Worm (Caenorhabditis elegans) whole organism, L4/young adult: Measurements from ENCODE around the gene rgs-3.

Experiments
- W03F9.2 ChIP-seq: fragments of 150-350 bp; optimal IDR thresholded peaks from 2 replicates; lab custom pipeline; 2014; ENCODE audit warnings: missing biosample characterization, missing genetic modification characterization
- dao-5 ChIP-seq: sonication (generic microtip); optimal IDR thresholded peaks from 2 replicates; lab custom pipeline; 2016; ENCODE audit warnings: missing genotype, missing genetic modification characterization, moderate library complexity, missing compliant biosample characterization
- him-1 ChIP-seq: sonication (generic microtip); optimal IDR thresholded peaks from 2 replicates; lab custom pipeline; 2016; ENCODE audit warnings: missing genotype, missing genetic modification reagents, missing genetic modification characterization, missing compliant biosample characterization

The rgs-3 gene

DNA sequence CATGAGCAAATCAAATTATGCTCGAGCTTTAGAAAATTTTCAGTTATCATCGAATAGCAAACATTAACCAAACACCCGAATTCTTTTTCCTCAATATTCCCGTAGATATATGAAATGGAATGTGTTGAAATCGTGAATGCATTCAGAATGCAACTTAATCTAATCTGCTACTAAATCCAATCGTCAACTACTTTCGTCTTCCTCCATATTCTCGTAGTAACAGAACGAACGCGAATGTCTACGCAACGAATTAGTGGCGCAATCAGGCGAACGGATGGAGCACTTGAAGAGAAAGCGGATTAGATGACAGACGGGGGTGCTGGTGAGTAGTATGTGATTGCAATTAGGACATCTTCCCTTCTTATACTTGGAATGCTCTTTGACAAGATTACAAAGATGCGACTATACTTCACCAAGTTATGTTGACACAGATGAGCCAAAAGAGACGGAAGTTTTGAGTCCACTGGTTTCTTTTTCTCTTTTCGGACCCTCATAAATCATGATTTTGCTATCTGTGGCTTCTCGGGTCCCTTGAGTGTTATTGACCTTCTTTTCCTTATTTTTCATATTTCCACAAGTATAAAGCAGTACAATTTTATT lies 14.3 kb downstream of the rgs-3 start:
- TF ChIP-seq W03F9.2 (tag; lab: Kevin White, UChicago) (no peak), him-1 (tag; lab: Kevin White, UChicago) (no peak), dao-5 (tag; lab: Kevin White, UChicago) (no peak)

- TF ChIP-seq W03F9.2 (tag; lab: Kevin White, UChicago) = no peak
- TF ChIP-seq him-1 (tag; lab: Kevin White, UChicago) = no peak
- no peak for TF ChIP-seq dao-5 (tag; lab: Kevin White, UChicago)
Measured at ce11 chrII:6115283-6115682, 15.7 kb downstream of the rgs-3 start.

DNA sequence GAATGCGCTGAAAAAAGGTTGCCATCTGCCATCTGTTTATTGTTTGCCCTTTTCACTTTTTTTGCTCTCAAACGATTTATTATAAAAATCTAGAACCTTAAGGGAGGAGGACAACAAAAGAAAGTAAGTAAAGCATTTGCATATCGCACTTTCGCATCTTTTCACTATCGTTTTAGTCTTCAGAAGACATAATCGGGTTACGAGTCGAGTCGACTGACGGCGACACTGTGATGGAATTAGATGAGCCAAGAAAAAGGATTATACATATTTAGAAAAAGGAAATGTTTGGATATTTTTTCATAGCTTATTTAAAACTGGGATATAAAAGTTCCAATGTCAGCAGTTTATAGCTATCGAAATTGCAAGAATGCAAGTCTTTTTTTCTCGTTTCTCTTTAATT lies 17.1 kb downstream of the rgs-3 start:
- TF ChIP-seq him-1 (tag; lab: Kevin White, UChicago) = no peak
- TF ChIP-seq dao-5 (tag; lab: Kevin White, UChicago) = no peak
- TF ChIP-seq W03F9.2 (tag; lab: Kevin White, UChicago) = no peak

DNA sequence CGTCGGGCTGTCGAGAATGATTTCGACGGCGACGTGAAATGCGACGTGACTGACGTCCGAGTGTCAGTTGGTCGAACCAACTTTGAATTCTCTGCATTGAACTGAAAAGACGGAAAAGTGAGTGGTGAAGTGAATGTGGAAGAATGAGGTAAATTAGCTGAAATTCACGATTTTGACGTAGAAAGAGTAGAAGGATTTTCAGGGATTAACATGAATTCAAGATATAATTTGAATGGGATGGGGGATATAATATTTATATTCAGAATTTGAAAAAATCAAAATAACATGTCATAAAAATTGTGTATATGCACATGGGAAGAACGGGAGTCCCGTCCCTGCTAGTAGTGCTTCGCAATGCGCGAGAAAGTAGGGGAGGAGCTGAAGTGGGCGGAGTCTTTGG lies 18.6 kb downstream of the rgs-3 start, which contains the start of gene C29H12.6:
TSS of gene C29H12.6 (minus strand) at position 101 of the 400 bp plus-strand sequence.
- TF ChIP-seq dao-5 (tag; lab: Kevin White, UChicago) (no peak), W03F9.2 (tag; lab: Kevin White, UChicago) (no peak), him-1 (tag; lab: Kevin White, UChicago) (no peak)

- no peak for TF ChIP-seq dao-5 (tag; lab: Kevin White, UChicago)
- TF ChIP-seq him-1 (tag; lab: Kevin White, UChicago) = no peak
- TF ChIP-seq W03F9.2 (tag; lab: Kevin White, UChicago) = no peak
Measured at ce11 chrII:6120548-6120947, 20.9 kb downstream of the rgs-3 start.

DNA sequence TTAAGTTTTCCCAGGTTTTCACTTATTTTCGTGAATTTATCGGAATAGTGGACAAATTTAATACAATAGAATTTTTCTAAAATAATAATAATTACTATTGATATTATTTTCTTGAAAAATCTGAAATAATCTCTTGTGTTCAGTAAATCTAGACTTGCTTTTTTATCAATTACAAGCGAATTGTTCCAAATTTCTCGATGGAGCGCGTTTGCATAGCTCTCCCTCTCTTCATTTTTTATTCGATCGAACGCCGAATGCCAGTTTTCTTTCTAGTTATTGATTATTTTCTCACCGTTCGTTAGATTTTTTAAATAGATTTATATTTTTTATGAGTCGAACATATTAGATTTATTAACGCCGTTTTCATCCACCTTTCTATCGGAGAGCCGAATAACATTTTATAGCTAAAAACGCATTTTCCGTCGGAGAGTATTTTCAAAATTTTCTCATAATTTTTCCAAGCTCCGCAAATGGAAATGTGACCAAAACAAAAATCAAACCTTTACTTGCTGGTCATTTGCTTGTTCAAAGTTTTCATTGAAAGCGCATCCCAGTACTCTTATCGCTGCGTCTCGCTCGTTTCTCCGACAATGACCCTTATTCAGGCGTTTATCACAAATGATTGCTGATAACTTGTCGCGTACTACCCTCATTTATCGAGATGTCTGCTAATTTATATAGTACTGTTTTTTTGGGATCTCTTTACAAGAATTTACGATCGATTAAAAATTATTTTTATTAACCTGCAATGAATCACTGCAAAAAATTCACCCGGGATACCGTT lies 23.2 kb downstream of the rgs-3 start:
- TF ChIP-seq him-1 (tag; lab: Kevin White, UChicago) (no peak), dao-5 (tag; lab: Kevin White, UChicago) (no peak), W03F9.2 (tag; lab: Kevin White, UChicago) (peak; percentile 38)

- TF ChIP-seq him-1 (tag; lab: Kevin White, UChicago) (no peak), W03F9.2 (tag; lab: Kevin White, UChicago) (no peak), dao-5 (tag; lab: Kevin White, UChicago) (no peak)
Measured at ce11 chrII:6123513-6123912, 23.9 kb downstream of the rgs-3 start, which contains the start of gene C29H12.2. C29H12.2 (plus strand) TSS chrII:6123809.

ce11 chrII:6125259-6125658 lies 25.7 kb downstream of the rgs-3 start, which contains the start of gene rars-2:
rars-2 (plus strand) TSS chrII:6125559.
- TF ChIP-seq W03F9.2 (tag; lab: Kevin White, UChicago) = no peak

- TF ChIP-seq W03F9.2 (tag; lab: Kevin White, UChicago) (no peak), him-1 (tag; lab: Kevin White, UChicago) (no peak), dao-5 (tag; lab: Kevin White, UChicago) (no peak)
Measured at ce11 chrII:6132595-6132994, 33.0 kb downstream of the rgs-3 start, which contains the start of gene abts-3. abts-3 (plus strand) TSS chrII:6132895.

DNA sequence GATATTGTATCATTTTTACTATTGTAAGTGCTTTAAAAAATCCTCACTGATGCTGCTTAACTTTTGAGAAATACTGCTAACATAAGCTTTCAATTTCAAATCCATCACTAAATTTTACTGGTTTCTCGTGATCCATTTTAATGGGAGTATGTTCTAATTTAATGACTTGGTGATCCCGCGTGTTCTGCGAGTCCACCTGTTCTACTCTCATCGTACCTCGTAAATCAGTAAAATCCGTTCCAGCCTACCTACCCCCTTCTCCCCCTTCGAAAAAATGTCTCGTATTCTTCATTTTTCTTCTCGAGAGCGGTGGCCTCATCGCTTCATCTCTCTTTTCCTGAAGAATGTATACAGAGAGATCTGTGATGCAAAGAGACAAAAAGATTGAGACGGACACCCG lies 35.9 kb downstream of the rgs-3 start:
- no peak for TF ChIP-seq dao-5 (tag; lab: Kevin White, UChicago)
- TF ChIP-seq W03F9.2 (tag; lab: Kevin White, UChicago) = no peak
- no peak for TF ChIP-seq him-1 (tag; lab: Kevin White, UChicago)

DNA sequence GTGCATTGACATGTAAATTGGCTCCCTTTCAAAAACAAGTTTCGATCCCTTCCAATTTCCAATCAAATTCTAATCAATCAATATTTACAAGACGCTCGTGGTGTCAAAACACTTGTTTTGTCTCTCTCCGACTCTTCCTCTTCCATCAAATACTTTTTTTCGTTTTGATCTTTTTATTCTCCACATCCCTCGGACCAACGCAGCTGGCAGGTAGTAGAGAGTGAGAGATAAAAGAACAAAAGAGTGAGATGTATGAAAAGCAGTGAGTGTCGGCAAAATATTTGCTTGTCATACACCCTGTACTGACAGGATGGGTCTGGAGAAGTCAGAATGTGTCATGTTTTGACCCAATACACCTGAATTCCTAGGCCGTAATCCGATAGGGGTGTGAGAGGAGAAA lies 37.1 kb downstream of the rgs-3 start:
- no peak for TF ChIP-seq dao-5 (tag; lab: Kevin White, UChicago)
- no peak for TF ChIP-seq W03F9.2 (tag; lab: Kevin White, UChicago)
- TF ChIP-seq him-1 (tag; lab: Kevin White, UChicago) = no peak

DNA sequence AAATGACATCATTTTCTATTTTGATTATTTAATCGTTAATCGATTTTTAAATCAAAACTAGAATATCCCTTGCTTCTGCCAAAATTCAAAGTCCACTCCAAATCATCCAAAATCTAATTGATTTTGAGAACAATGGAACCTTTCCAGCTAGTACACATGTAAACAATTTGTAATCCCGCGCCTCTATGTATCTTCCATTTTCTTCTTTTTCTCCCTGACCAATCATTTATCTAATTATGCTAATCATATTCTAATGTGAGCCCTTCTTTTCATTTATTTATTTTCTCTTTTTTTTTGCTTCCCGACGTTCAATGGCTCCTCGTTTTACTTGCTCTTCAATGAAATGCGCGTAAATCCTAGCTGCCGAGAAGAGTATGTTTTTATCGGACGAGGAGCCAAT lies 38.5 kb downstream of the rgs-3 start:
- no peak for TF ChIP-seq him-1 (tag; lab: Kevin White, UChicago)
- no peak for TF ChIP-seq dao-5 (tag; lab: Kevin White, UChicago)
- TF ChIP-seq W03F9.2 (tag; lab: Kevin White, UChicago) = no peak

ce11 chrII:6139484-6139883 lies 39.9 kb downstream of the rgs-3 start:
- no peak for TF ChIP-seq him-1 (tag; lab: Kevin White, UChicago)

ce11 chrII:6142539-6142938 lies 42.9 kb downstream of the rgs-3 start:
- TF ChIP-seq W03F9.2 (tag; lab: Kevin White, UChicago) (no peak), him-1 (tag; lab: Kevin White, UChicago) (no peak), dao-5 (tag; lab: Kevin White, UChicago) (no peak)
